Worm (Caenorhabditis elegans) whole organism, young adult: ENCODE results near the gene mcat-1.

Experiments used
- B0035.1 ChIP-seq: sonication (generic microtip); optimal IDR thresholded peaks from 2 replicates; lab custom pipeline; 2016; ENCODE audit warnings: missing genetic modification characterization, mild to moderate bottlenecking, missing compliant biosample characterization, missing genotype, missing genetic modification reagents
- B0261.1 ChIP-seq: sonication (generic microtip); optimal IDR thresholded peaks from 2 replicates; lab custom pipeline; 2016; ENCODE audit warnings: mild to moderate bottlenecking, missing genetic modification characterization, moderate library complexity, missing compliant biosample characterization
- C06A6.2 ChIP-seq: fragments of 200-800 bp; sonication (Bioruptor generic); conservative IDR thresholded peaks from 2 replicates; pipeline ENCODE4 v1.3.6; 2022; ENCODE audit warnings: missing genetic modification characterization, missing compliant biosample characterization
- D2030.7 ChIP-seq: fragments of 200-800 bp; sonication (Bioruptor generic); IDR thresholded peaks from 2 replicates; pipeline ENCODE4 v1.3.6; 2022; ENCODE audit warnings: missing genetic modification reagents, missing genetic modification characterization, missing compliant biosample characterization
- F22D6.2 ChIP-seq: sonication (generic microtip); optimal IDR thresholded peaks from 2 replicates; lab custom pipeline; 2016; ENCODE audit warnings: mild to moderate bottlenecking, missing genetic modification characterization, missing compliant biosample characterization
- F23B12.7 ChIP-seq: sonication (generic microtip); optimal IDR thresholded peaks from 2 replicates; lab custom pipeline; 2017; ENCODE audit warnings: missing genetic modification characterization, mild to moderate bottlenecking, missing compliant biosample characterization, antibody characterized with exemption, moderate library complexity; ENCODE audit not compliant: insufficient read depth
- Y67H2A.10 ChIP-seq: fragments of 200-800 bp; sonication (Bioruptor generic); conservative IDR thresholded peaks from 2 replicates; pipeline ENCODE4 v1.3.6; 2022; ENCODE audit warnings: missing genetic modification reagents, missing genetic modification characterization, missing compliant biosample characterization
- akir-1 ChIP-seq: fragments of 200-800 bp; sonication (Bioruptor generic); optimal IDR thresholded peaks from 2 replicates; lab custom pipeline; 2018; ENCODE audit warnings: mild to moderate bottlenecking, missing genetic modification characterization, moderate library complexity, missing compliant biosample characterization
- ama-1 ChIP-seq, 3 experiments: fragments of 150-350 bp in 1 of 3; sonication (generic microtip) in 2 of 3; optimal IDR thresholded peaks; 2 replicates each; lab custom pipeline; 2014 to 2018; ENCODE audit warnings: missing biosample characterization in 2 of 3, missing genetic modification characterization in 2 of 3, missing genetic modification reagents in 2 of 3
- athp-1 ChIP-seq: sonication (generic microtip); optimal IDR thresholded peaks from 2 replicates; lab custom pipeline; 2017; ENCODE audit warnings: mild to moderate bottlenecking, missing genetic modification characterization, missing compliant biosample characterization
- attf-3 ChIP-seq: fragments of 200-800 bp; sonication (Bioruptor generic); conservative IDR thresholded peaks from 2 replicates; pipeline ENCODE4 v1.3.6; 2022; ENCODE audit warnings: missing genetic modification reagents, missing genetic modification characterization, missing compliant biosample characterization
- bed-2 ChIP-seq: fragments of 200-800 bp; sonication (Bioruptor generic); IDR thresholded peaks from 2 replicates; pipeline ENCODE4 v1.3.6; 2022; ENCODE audit warnings: missing genetic modification reagents, missing genetic modification characterization, missing compliant biosample characterization
- ccch-3 ChIP-seq: fragments of 200-800 bp; sonication (Bioruptor generic); optimal IDR thresholded peaks from 2 replicates; lab custom pipeline; 2018; ENCODE audit warnings: mild to moderate bottlenecking, missing genetic modification characterization, missing compliant biosample characterization
- cebp-2 ChIP-seq: fragments of 200-800 bp; sonication (Bioruptor generic); IDR thresholded peaks from 2 replicates; pipeline ENCODE4 v1.3.6; 2022; ENCODE audit warnings: missing genetic modification characterization, missing compliant biosample characterization
- chd-7 ChIP-seq: sonication (generic microtip); optimal IDR thresholded peaks from 2 replicates; lab custom pipeline; 2016; ENCODE audit warnings: mild to moderate bottlenecking, missing genetic modification characterization, moderate library complexity, missing compliant biosample characterization
- dox-1 ChIP-seq: fragments of 200-800 bp; sonication (Bioruptor generic); IDR thresholded peaks from 2 replicates; pipeline ENCODE4 v1.3.6; 2022; ENCODE audit warnings: missing genetic modification reagents, missing genetic modification characterization, missing compliant biosample characterization
- efl-1 ChIP-seq: fragments of 150-350 bp; optimal IDR thresholded peaks from 2 replicates; lab custom pipeline; 2014; ENCODE audit warnings: missing biosample characterization, missing genetic modification reagents, missing genetic modification characterization
- ets-4 ChIP-seq: fragments of 200-800 bp; sonication (Bioruptor generic); optimal IDR thresholded peaks from 2 replicates; lab custom pipeline; 2018; ENCODE audit warnings: mild to moderate bottlenecking, missing genetic modification characterization, missing compliant biosample characterization
- gei-17 ChIP-seq: fragments of 200-800 bp; sonication (Bioruptor generic); optimal IDR thresholded peaks from 2 replicates; lab custom pipeline; 2018; ENCODE audit warnings: mild to moderate bottlenecking, missing genetic modification characterization, missing compliant biosample characterization
- hlh-12 ChIP-seq: sonication (generic microtip); optimal IDR thresholded peaks from 2 replicates; lab custom pipeline; 2016; ENCODE audit warnings: missing genetic modification characterization, missing compliant biosample characterization
- lag-1 ChIP-seq: fragments of 200-800 bp; sonication (Bioruptor generic); IDR thresholded peaks from 2 replicates; pipeline ENCODE4 v1.3.6; 2022; ENCODE audit warnings: missing genetic modification reagents, missing genetic modification characterization, missing compliant biosample characterization
- let-526 ChIP-seq: fragments of 200-800 bp; sonication (Bioruptor generic); IDR thresholded peaks from 2 replicates; pipeline ENCODE4 v1.3.6; 2022; ENCODE audit warnings: missing genetic modification reagents, missing genetic modification characterization, missing compliant biosample characterization
- lir-1 ChIP-seq: fragments of 200-800 bp; sonication (Bioruptor generic); conservative IDR thresholded peaks from 2 replicates; pipeline ENCODE4 v1.3.6; 2022; ENCODE audit warnings: missing genetic modification reagents, missing genetic modification characterization, missing compliant biosample characterization
- lsl-1 ChIP-seq: fragments of 200-800 bp; sonication (Bioruptor generic); optimal IDR thresholded peaks from 2 replicates; lab custom pipeline; 2018; ENCODE audit warnings: mild to moderate bottlenecking, missing genetic modification characterization, moderate library complexity, missing compliant biosample characterization
- lsy-27 ChIP-seq: sonication (generic microtip); optimal IDR thresholded peaks from 2 replicates; lab custom pipeline; 2017; ENCODE audit warnings: missing genetic modification characterization, mild to moderate bottlenecking, missing compliant biosample characterization, antibody characterized with exemption, missing genotype, borderline replicate concordance; ENCODE audit not compliant: insufficient read depth
- mcd-1 ChIP-seq: fragments of 200-800 bp; sonication (Bioruptor generic); IDR thresholded peaks from 2 replicates; pipeline ENCODE4 v1.3.6; 2022; ENCODE audit warnings: missing genetic modification reagents, missing genetic modification characterization, missing compliant biosample characterization
- mes-4 ChIP-seq: sonication (generic microtip); optimal IDR thresholded peaks from 2 replicates; lab custom pipeline; 2016; ENCODE audit warnings: missing genotype, missing genetic modification characterization, missing compliant biosample characterization
- nhr-120 ChIP-seq: fragments of 200-800 bp; sonication (Bioruptor generic); IDR thresholded peaks from 2 replicates; pipeline ENCODE4 v1.3.6; 2022; ENCODE audit warnings: missing genetic modification characterization, missing compliant biosample characterization
- pbrm-1 ChIP-seq: fragments of 200-800 bp; sonication (Bioruptor generic); IDR thresholded peaks from 2 replicates; pipeline ENCODE4 v1.3.6; 2022; ENCODE audit warnings: missing genetic modification reagents, missing genetic modification characterization, missing compliant biosample characterization
- rcor-1 ChIP-seq: fragments of 200-800 bp; sonication (Bioruptor generic); IDR thresholded peaks from 2 replicates; pipeline ENCODE4 v1.3.6; 2022; ENCODE audit warnings: missing genetic modification reagents, missing genetic modification characterization, missing compliant biosample characterization
- rec-8 ChIP-seq, 2 experiments: sonication (generic microtip); optimal IDR thresholded peaks; 2 replicates each; lab custom pipeline; 2016; ENCODE audit warnings: mild to moderate bottlenecking in 2 of 2, missing genetic modification characterization in 2 of 2, missing genetic modification reagents in 2 of 2, missing genotype in 2 of 2, missing biosample characterization in 1 of 2, missing compliant biosample characterization in 1 of 2, moderate library complexity in 1 of 2
- sea-2 ChIP-seq: fragments of 200-800 bp; sonication (Bioruptor generic); IDR thresholded peaks from 2 replicates; pipeline ENCODE4 v1.3.6; 2022; ENCODE audit warnings: missing genetic modification characterization, missing compliant biosample characterization
- snpc-1.1 ChIP-seq: sonication (generic microtip); optimal IDR thresholded peaks from 2 replicates; lab custom pipeline; 2017; ENCODE audit warnings: missing genetic modification characterization, mild to moderate bottlenecking, missing compliant biosample characterization, antibody characterized with exemption, moderate library complexity, missing genotype, missing genetic modification reagents; ENCODE audit not compliant: insufficient read depth
- snpc-4 ChIP-seq, 5 experiments: fragments of 150-350 bp in 1 of 5; sonication (generic microtip) in 4 of 5; optimal IDR thresholded peaks; 2 replicates each; lab custom pipeline; 2014 to 2018; ENCODE audit warnings: missing genetic modification characterization in 5 of 5, missing biosample characterization in 3 of 5, antibody characterized with exemption in 2 of 5, mild to moderate bottlenecking in 2 of 5, missing compliant biosample characterization in 2 of 5, missing genotype in 2 of 5, moderate library complexity in 2 of 5, missing genetic modification reagents in 1 of 5
- sptf-2 ChIP-seq: fragments of 200-800 bp; sonication (Bioruptor generic); optimal IDR thresholded peaks from 2 replicates; lab custom pipeline; 2018; ENCODE audit warnings: mild to moderate bottlenecking, missing genetic modification characterization, missing compliant biosample characterization
- tlf-1 ChIP-seq: fragments of 200-800 bp; sonication (Bioruptor generic); optimal IDR thresholded peaks from 2 replicates; lab custom pipeline; 2018; ENCODE audit warnings: mild to moderate bottlenecking, missing genetic modification characterization, missing compliant biosample characterization
- xnd-1 ChIP-seq: sonication (generic microtip); optimal IDR thresholded peaks from 2 replicates; lab custom pipeline; 2016; ENCODE audit warnings: missing genotype, missing genetic modification reagents, missing genetic modification characterization, missing compliant biosample characterization
- zfh-2 ChIP-seq: fragments of 200-800 bp; sonication (Bioruptor generic); conservative IDR thresholded peaks from 2 replicates; pipeline ENCODE4 v1.3.6; 2022; ENCODE audit warnings: missing genetic modification reagents, missing genetic modification characterization, missing compliant biosample characterization
- ztf-18 ChIP-seq: sonication (generic microtip); optimal IDR thresholded peaks from 2 replicates; lab custom pipeline; 2016; ENCODE audit warnings: missing genotype, mild to moderate bottlenecking, missing genetic modification characterization, missing compliant biosample characterization
- ztf-25 ChIP-seq: fragments of 200-800 bp; sonication (Bioruptor generic); IDR thresholded peaks from 2 replicates; pipeline ENCODE4 v1.3.6; 2022; ENCODE audit warnings: missing genetic modification reagents, missing genetic modification characterization, missing compliant biosample characterization
- ztf-26 ChIP-seq: sonication (generic microtip); optimal IDR thresholded peaks from 2 replicates; lab custom pipeline; 2017; ENCODE audit warnings: missing genetic modification characterization, missing compliant biosample characterization

The mcat-1 gene

ce11 chrII:91419-91818 lies at the start of gene mcat-1:
Gene mcat-1 (minus strand): TSS chrII:91519.
- TF ChIP-seq cebp-2 (GFP tag; lab: Robert Waterston, UW): no peak
- no peak for TF ChIP-seq gei-17 (GFP tag; lab: Kevin White, UChicago)
- TF ChIP-seq C06A6.2 (GFP tag; lab: Robert Waterston, UW): no peak
- no peak for TF ChIP-seq lir-1

ce11 chrII:135166-135565 lies 43.8 kb upstream of the mcat-1 start, which contains the start of gene K10B4.1:
Gene K10B4.1 (plus strand): TSS chrII:135466.
- TF ChIP-seq ccch-3 (no peak), ama-1 (optimal IDR thresholded peaks at IDR 0.05; lab: Kevin White, UChicago) (no peak), ama-1 (GFP tag; optimal IDR thresholded peaks at IDR 0.05; lab: Kevin White, UChicago) (no peak), lag-1 (GFP tag; lab: Robert Waterston, UW) (no peak)
- TF ChIP-seq, all 124 proteins: peak for 0

ce11 chrII:133548-134275 lies 42.4 kb upstream of the mcat-1 start, which contains the start of gene cwn-1:
Gene cwn-1 (minus strand): TSS chrII:133598.
- TF ChIP-seq snpc-4 (GFP tag; optimal IDR thresholded peaks at IDR 0.05; lab: Kevin White, UChicago) (no peak), snpc-4 (tag; optimal IDR thresholded peaks at IDR 0.05; lab: Kevin White, UChicago) (no peak), mcd-1 (no peak), let-526 (GFP tag; lab: Robert Waterston, UW) (no peak), lsl-1 (GFP tag; lab: Kevin White, UChicago) (no peak), mes-4 (tag; lab: Kevin White, UChicago) (no peak), nhr-120 (no peak), lsy-27 (tag; lab: Kevin White, UChicago) (no peak), D2030.7 (GFP tag; lab: Robert Waterston, UW) (no peak), tlf-1 (GFP tag; lab: Kevin White, UChicago) (no peak), F22D6.2 (tag; lab: Kevin White, UChicago) (no peak), ztf-18 (tag; lab: Kevin White, UChicago) (no peak), xnd-1 (no peak), akir-1 (no peak), ets-4 (GFP tag; lab: Kevin White, UChicago) (no peak), gei-17 (GFP tag; lab: Kevin White, UChicago) (no peak), rcor-1 (GFP tag; lab: Robert Waterston, UW) (no peak), pbrm-1 (no peak), ztf-26 (tag; lab: Kevin White, UChicago) (no peak), B0261.1 (tag; lab: Kevin White, UChicago) (no peak)

- no peak for TF ChIP-seq rcor-1 (GFP tag; lab: Robert Waterston, UW)
- no peak for TF ChIP-seq ztf-25 (GFP tag; lab: Robert Waterston, UW)
- no peak for TF ChIP-seq hlh-12 (tag; lab: Kevin White, UChicago)
- no peak for TF ChIP-seq athp-1 (tag; lab: Kevin White, UChicago)
- no peak for TF ChIP-seq attf-3 (GFP tag; lab: Robert Waterston, UW)
- TF ChIP-seq efl-1 (GFP tag; lab: Kevin White, UChicago): no peak
Measured at ce11 chrII:129770-130169, 38.5 kb upstream of the mcat-1 start.

ce11 chrII:128929-129328 lies 37.6 kb upstream of the mcat-1 start, which contains the start of gene srd-3:
Gene srd-3 (minus strand): TSS chrII:129029.
- TF ChIP-seq sea-2 (GFP tag; lab: Robert Waterston, UW): no peak
- no peak for TF ChIP-seq snpc-1.1 (tag; lab: Kevin White, UChicago)
- TF ChIP-seq F23B12.7 (tag; lab: Kevin White, UChicago): no peak
- TF ChIP-seq dox-1: no peak
- TF ChIP-seq Y67H2A.10: no peak
- TF ChIP-seq zfh-2 (GFP tag; lab: Robert Waterston, UW): no peak
- no peak for TF ChIP-seq chd-7 (tag; lab: Kevin White, UChicago)
- TF ChIP-seq sptf-2 (GFP tag; lab: Kevin White, UChicago): no peak
- no peak for TF ChIP-seq bed-2 (GFP tag; lab: Robert Waterston, UW)
- TF ChIP-seq C06A6.2 (GFP tag; lab: Robert Waterston, UW): no peak
- no peak for TF ChIP-seq rec-8 (tag; optimal IDR thresholded peaks at IDR 0.05; lab: Kevin White, UChicago)
- no peak for TF ChIP-seq B0035.1
